Worm (Caenorhabditis elegans): ENCODE data around the gene F18A11.2.
"Not testable (repeated sequence)": the region's sequence is repeated elsewhere in the genome, so short reads cannot be mapped to it uniquely, and the experiment has no call there.

The F18A11.2 gene

ce11 chrII:13016381-13016780 is 15.1 kb upstream of the F18A11.2 start:
- TF ChIP-seq ekl-4 (GFP tag; IDR thresholded peaks at IDR 0.05) (peak; percentile 86), hmg-20 (GFP tag; IDR thresholded peaks at IDR 0.05) (peak; percentile 81), egl-44 (GFP tag; IDR thresholded peaks at IDR 0.05) (0 out of 2 replicates have a peak, but pooled peaks have one; percentile 47), aptf-2 (GFP tag; conservative IDR thresholded peaks at IDR 0.05) (peak; percentile 44; the same call in 1 of the 2 replicates), madf-3 (GFP tag; IDR thresholded peaks at IDR 0.05) (peak; percentile 84), let-526 (GFP tag; IDR thresholded peaks at IDR 0.05) (peak; percentile 91), atf-7 (tag; optimal IDR thresholded peaks at IDR 0.05) (peak; percentile 25), F33H1.4 (GFP tag; IDR thresholded peaks at IDR 0.05) (peak; percentile 49), hmg-1.2 (GFP tag; IDR thresholded peaks at IDR 0.05) (peak; percentile 81), rcor-1 (GFP tag; IDR thresholded peaks at IDR 0.05) (peak; percentile 91), Y95B8A.8 (GFP tag; IDR thresholded peaks at IDR 0.05) (0 out of 2 replicates have a peak, but pooled peaks have one; percentile 55), hsf-1 (GFP tag; IDR thresholded peaks at IDR 0.05) (0 out of 2 replicates have a peak, but pooled peaks have one; percentile 59), ztf-6 (GFP tag; IDR thresholded peaks at IDR 0.05) (peak; percentile 63; the same call in 1 of the 2 replicates), C17E4.6 (GFP tag; IDR thresholded peaks at IDR 0.05) (0 out of 2 replicates have a peak, but pooled peaks have one; percentile 39), Y53G8AR.9 (GFP tag; conservative IDR thresholded peaks at IDR 0.05) (peak; percentile 97), nhr-80 (tag; optimal IDR thresholded peaks at IDR 0.05) (peak; percentile 39), C06A6.2 (GFP tag; conservative IDR thresholded peaks at IDR 0.05) (peak; percentile 92), lin-40 (tag; optimal IDR thresholded peaks at IDR 0.05) (peak; percentile 86), gei-17 (GFP tag; optimal IDR thresholded peaks at IDR 0.05) (peak; percentile 11), K11D2.4 (GFP tag; IDR thresholded peaks at IDR 0.05) (peak; percentile 93), tbp1 (GFP tag; optimal IDR thresholded peaks at IDR 0.05) (peak; percentile 64), F39B2.1 (GFP tag; IDR thresholded peaks at IDR 0.05) (peak; percentile 100), Y56A3A.18 (GFP tag; IDR thresholded peaks at IDR 0.05) (peak; percentile 96), madf-6 (GFP tag; IDR thresholded peaks at IDR 0.05) (peak; percentile 60), lin-54 (GFP tag; optimal IDR thresholded peaks at IDR 0.05) (peak; percentile 41), ceh-100 (GFP tag; IDR thresholded peaks at IDR 0.05) (peak; percentile 76), nfyb-1 (GFP tag; IDR thresholded peaks at IDR 0.05) (peak; percentile 94), egl-18 (GFP tag; IDR thresholded peaks at IDR 0.05) (peak; percentile 41; the same call in 1 of the 2 replicates), mcd-1 (GFP tag; IDR thresholded peaks at IDR 0.05) (peak; percentile 89), lin-26 (GFP tag; IDR thresholded peaks at IDR 0.05) (peak; percentile 66; the same call in 1 of the 2 replicates), snpc-4 (tag; optimal IDR thresholded peaks at IDR 0.05) (peak in 2 of 4 experiments; percentile 42 to 58), lag-1 (GFP tag; IDR thresholded peaks at IDR 0.05) (peak; percentile 65; the same call in 1 of the 2 replicates), pbrm-1 (GFP tag; IDR thresholded peaks at IDR 0.05) (peak; percentile 100), cebp-1 (GFP tag; IDR thresholded peaks at IDR 0.05) (peak; percentile 65), cebp-1 (tag; optimal IDR thresholded peaks at IDR 0.05) (peak; percentile 76), dox-1 (GFP tag; IDR thresholded peaks at IDR 0.05) (peak; percentile 77)
- not testable (repeated sequence) for TF ChIP-seq snpc-4 (GFP tag; optimal IDR thresholded peaks at IDR 0.05)

- TF ChIP-seq zfh-2 (GFP tag; conservative IDR thresholded peaks at IDR 0.05) (no peak), ztf-22 (GFP tag; optimal IDR thresholded peaks at IDR 0.05) (no peak), ztf-25 (GFP tag; IDR thresholded peaks at IDR 0.05) (no peak), madf-10 (tag; optimal IDR thresholded peaks at IDR 0.05) (no peak), ceh-40 (GFP tag; IDR thresholded peaks at IDR 0.05) (no peak), ztf-3 (GFP tag; optimal IDR thresholded peaks at IDR 0.05) (no peak), nfyb-1 (GFP tag; IDR thresholded peaks at IDR 0.05) (no peak), nfya-1 (tag; optimal IDR thresholded peaks at IDR 0.05; ENCODE audit: borderline replicate concordance, insufficient read depth) (no peak), D2030.7 (GFP tag; IDR thresholded peaks at IDR 0.05) (no peak), mcd-1 (GFP tag; IDR thresholded peaks at IDR 0.05) (no peak)
Measured at ce11 chrII:13022555-13022954, 8.9 kb upstream of the F18A11.2 start.

Data from whole organism, young adult.